Worm (Caenorhabditis elegans): ENCODE measurements around the gene sdha-1.

sdha-1 gene

ce11 chrX:8551687-8552327 is 6.0 kb upstream of the sdha-1 start, which contains the start of gene dhhc-14:
dhhc-14 (plus strand) TSS chrX:8552277.
- peak; percentile 48 for TF ChIP-seq fos-1 (tag; optimal IDR thresholded peaks at IDR 0.05)
- peak in 1 of 2 experiments; percentile 49 for TF ChIP-seq lsy-2 (tag; optimal IDR thresholded peaks at IDR 0.05)
- peak; percentile 52 for TF ChIP-seq F13H6.1 (tag; optimal IDR thresholded peaks at IDR 0.05)
- TF ChIP-seq snpc-4 (tag; optimal IDR thresholded peaks at IDR 0.05), result peak; percentile 28
- TF ChIP-seq mdl-1 (tag; optimal IDR thresholded peaks at IDR 0.05), result peak in 1 of 2 experiments; percentile 69
- TF ChIP-seq lin-11 (tag; optimal IDR thresholded peaks at IDR 0.05), result peak; percentile 64
- TF ChIP-seq ceh-82 (tag; optimal IDR thresholded peaks at IDR 0.05), result no peak
- TF ChIP-seq R02D3.7 (tag; optimal IDR thresholded peaks at IDR 0.05), result no peak
- TF ChIP-seq unc-62 (GFP tag; optimal IDR thresholded peaks at IDR 0.05), result no peak
- no peak for TF ChIP-seq mbf-1 (tag; optimal IDR thresholded peaks at IDR 0.05)
- peak; percentile 12 for TF ChIP-seq sma-9 (GFP tag; optimal IDR thresholded peaks at IDR 0.05)
- TF ChIP-seq sma-9 (tag; optimal IDR thresholded peaks at IDR 0.05), result no peak
- peak; percentile 46 for TF ChIP-seq crh-2 (tag; optimal IDR thresholded peaks at IDR 0.05)
- no peak for TF ChIP-seq elt-1 (tag; optimal IDR thresholded peaks at IDR 0.05)
- TF ChIP-seq lin-13 (GFP tag; optimal IDR thresholded peaks at IDR 0.05), result peak; percentile 42
- TF ChIP-seq nhr-129 (tag; optimal IDR thresholded peaks at IDR 0.05), result peak; percentile 76
- peak; percentile 66 for TF ChIP-seq C34F6.9 (tag; optimal IDR thresholded peaks at IDR 0.05)
- no peak for TF ChIP-seq egl-27 (tag; optimal IDR thresholded peaks at IDR 0.05)
- no peak for TF ChIP-seq skn-1 (tag; optimal IDR thresholded peaks at IDR 0.05)
- peak; percentile 66 for TF ChIP-seq zag-1 (tag; optimal IDR thresholded peaks at IDR 0.05)
- TF ChIP-seq nhr-77 (tag; optimal IDR thresholded peaks at IDR 0.05), result no peak
- no peak for TF ChIP-seq nhr-12 (tag; optimal IDR thresholded peaks at IDR 0.05)
- TF ChIP-seq unc-55 (GFP tag; optimal IDR thresholded peaks at IDR 0.05), result peak; percentile 76
- peak; percentile 57 for TF ChIP-seq sem-4 (tag; optimal IDR thresholded peaks at IDR 0.05)

DNA sequence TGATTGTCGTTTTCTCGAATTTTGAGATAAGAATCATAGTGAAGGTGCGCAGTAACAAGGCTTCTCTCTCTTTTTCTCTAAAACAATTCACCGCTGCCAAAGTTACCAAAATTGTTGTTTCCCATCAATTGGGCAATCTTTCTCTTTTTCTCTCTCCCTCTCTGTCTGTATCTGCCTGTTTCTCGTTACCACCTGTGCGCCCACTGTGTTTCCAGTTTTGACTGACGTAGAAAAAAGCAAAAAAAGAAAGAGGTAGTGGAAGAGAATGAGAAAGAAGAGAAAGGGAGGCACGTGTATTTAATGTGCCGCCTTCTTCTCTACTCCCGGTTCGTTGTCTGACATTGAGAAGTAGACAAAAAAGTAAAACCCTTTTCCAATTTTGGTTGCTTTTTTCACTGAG is 4.3 kb upstream of the sdha-1 start:
- no peak for TF ChIP-seq nhr-12 (tag; optimal IDR thresholded peaks at IDR 0.05)
- peak; percentile 66 for TF ChIP-seq fos-1 (tag; optimal IDR thresholded peaks at IDR 0.05)
- TF ChIP-seq crh-2 (tag; optimal IDR thresholded peaks at IDR 0.05), result peak; percentile 80
- peak; percentile 72 for TF ChIP-seq nhr-129 (tag; optimal IDR thresholded peaks at IDR 0.05)
- peak; percentile 49 to 88 for TF ChIP-seq mdl-1 (tag; optimal IDR thresholded peaks at IDR 0.05)
- peak; percentile 68 for TF ChIP-seq C34F6.9 (tag; optimal IDR thresholded peaks at IDR 0.05)
- peak; percentile 40 for TF ChIP-seq egl-27 (tag; optimal IDR thresholded peaks at IDR 0.05)
- peak; percentile 41 for TF ChIP-seq sem-4 (tag; optimal IDR thresholded peaks at IDR 0.05)
- TF ChIP-seq nhr-21 (tag; optimal IDR thresholded peaks at IDR 0.05), result peak; percentile 66
- no peak for TF ChIP-seq ztf-4 (tag; optimal IDR thresholded peaks at IDR 0.05)
- no peak for TF ChIP-seq nhr-77 (tag; optimal IDR thresholded peaks at IDR 0.05)
- no peak for TF ChIP-seq dmd-4 (tag; optimal IDR thresholded peaks at IDR 0.05)
- TF ChIP-seq alr-1 (tag; optimal IDR thresholded peaks at IDR 0.05), result no peak
- TF ChIP-seq ceh-82 (tag; optimal IDR thresholded peaks at IDR 0.05), result no peak
- TF ChIP-seq lsy-2 (tag; optimal IDR thresholded peaks at IDR 0.05), result peak in 1 of 2 experiments; percentile 40
- TF ChIP-seq nhr-6 (tag; optimal IDR thresholded peaks at IDR 0.05), result peak; percentile 73
- no peak for TF ChIP-seq aly-2 (tag; optimal IDR thresholded peaks at IDR 0.05)
- TF ChIP-seq snpc-4 (tag; optimal IDR thresholded peaks at IDR 0.05), result no peak
- peak; percentile 41 for TF ChIP-seq lin-13 (GFP tag; optimal IDR thresholded peaks at IDR 0.05)
- no peak for TF ChIP-seq nhr-23 (tag; optimal IDR thresholded peaks at IDR 0.05)
- peak; percentile 82 for TF ChIP-seq sma-9 (GFP tag; optimal IDR thresholded peaks at IDR 0.05)
- no peak for TF ChIP-seq sma-9 (tag; optimal IDR thresholded peaks at IDR 0.05)
- TF ChIP-seq ztf-1 (GFP tag; conservative IDR thresholded peaks at IDR 0.05), result no peak
- TF ChIP-seq unc-39 (tag; optimal IDR thresholded peaks at IDR 0.05), result no peak
- no peak for TF ChIP-seq ZK546.5 (tag; optimal IDR thresholded peaks at IDR 0.05)
- TF ChIP-seq ceh-16 (tag; optimal IDR thresholded peaks at IDR 0.05), result peak; percentile 77
- TF ChIP-seq zag-1 (tag; optimal IDR thresholded peaks at IDR 0.05), result no peak
- no peak for TF ChIP-seq skn-1 (tag; optimal IDR thresholded peaks at IDR 0.05)
- TF ChIP-seq nhr-11 (tag; optimal IDR thresholded peaks at IDR 0.05), result no peak
- no peak for TF ChIP-seq ama-1 (optimal IDR thresholded peaks at IDR 0.05)
- TF ChIP-seq nhr-25 (tag; optimal IDR thresholded peaks at IDR 0.05), result peak; percentile 95
- no peak for TF ChIP-seq lin-39 (tag; optimal IDR thresholded peaks at IDR 0.05)
- TF ChIP-seq ztf-11 (tag; optimal IDR thresholded peaks at IDR 0.05), result no peak
- peak; percentile 64 for TF ChIP-seq F13H6.1 (tag; optimal IDR thresholded peaks at IDR 0.05)
- no peak for TF ChIP-seq elt-3 (tag; optimal IDR thresholded peaks at IDR 0.05)
- no peak for TF ChIP-seq mab-5 (tag; optimal IDR thresholded peaks at IDR 0.05)
- peak; percentile 47 for TF ChIP-seq gmeb-1 (tag; optimal IDR thresholded peaks at IDR 0.05)
- no peak for TF ChIP-seq lin-11 (tag; optimal IDR thresholded peaks at IDR 0.05)
- no peak for TF ChIP-seq mbf-1 (tag; optimal IDR thresholded peaks at IDR 0.05)
- TF ChIP-seq R02D3.7 (tag; optimal IDR thresholded peaks at IDR 0.05), result no peak
- no peak for TF ChIP-seq nhr-237 (tag; optimal IDR thresholded peaks at IDR 0.05)
- no peak for TF ChIP-seq nhr-10 (tag; optimal IDR thresholded peaks at IDR 0.05)
- no peak for TF ChIP-seq Y55F3AM.14 (GFP tag; optimal IDR thresholded peaks at IDR 0.05)
- peak; percentile 94 for TF ChIP-seq blmp-1 (tag; optimal IDR thresholded peaks at IDR 0.05; ENCODE audit: insufficient read depth)
- no peak for TF ChIP-seq unc-55 (GFP tag; optimal IDR thresholded peaks at IDR 0.05)
- no peak for TF ChIP-seq unc-62 (GFP tag; optimal IDR thresholded peaks at IDR 0.05)
- TF ChIP-seq sma-3 (GFP tag; optimal IDR thresholded peaks at IDR 0.05), result peak; percentile 70
- no peak for TF ChIP-seq elt-1 (tag; optimal IDR thresholded peaks at IDR 0.05)

Measured in whole organism, L2 larva.